Worm (Caenorhabditis elegans): Measurements from ENCODE around the gene Y46G5A.36.

Y46G5A.36 gene

DNA sequence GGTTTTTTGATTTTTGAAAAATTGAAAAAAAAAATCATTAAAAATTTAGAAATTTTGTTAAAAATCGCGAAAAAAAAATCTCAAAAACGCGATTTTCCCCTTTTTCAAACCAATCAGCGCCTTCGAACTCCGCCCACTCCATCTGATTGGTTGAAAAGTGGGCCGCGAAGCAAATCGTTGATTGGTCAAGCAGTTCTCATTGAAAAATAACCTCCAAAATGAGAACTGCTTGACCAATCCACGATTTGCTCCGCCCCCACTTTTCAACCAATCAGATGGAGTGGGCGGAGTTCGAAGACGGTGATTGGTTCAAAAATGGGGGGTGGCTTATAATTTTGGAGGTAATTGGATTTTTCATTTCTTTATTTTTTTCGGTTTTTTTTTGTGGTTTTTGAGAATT, 33.1 kb upstream of the Y46G5A.36 start:
- TF ChIP-seq egl-13 (tag; optimal IDR thresholded peaks at IDR 0.05) = no peak
- TF ChIP-seq ama-1 (optimal IDR thresholded peaks at IDR 0.05) = no peak
- no peak for TF ChIP-seq mdl-1 (tag; optimal IDR thresholded peaks at IDR 0.05)
- TF ChIP-seq mef-2 (tag; optimal IDR thresholded peaks at IDR 0.05) = no peak
- no peak for TF ChIP-seq C16A3.4 (tag; optimal IDR thresholded peaks at IDR 0.05)
- TF ChIP-seq zag-1 (tag; optimal IDR thresholded peaks at IDR 0.05) = no peak
- TF ChIP-seq nhr-19 (GFP tag; conservative IDR thresholded peaks at IDR 0.05) = no peak
- no peak for TF ChIP-seq nhr-84 (tag; optimal IDR thresholded peaks at IDR 0.05)

DNA sequence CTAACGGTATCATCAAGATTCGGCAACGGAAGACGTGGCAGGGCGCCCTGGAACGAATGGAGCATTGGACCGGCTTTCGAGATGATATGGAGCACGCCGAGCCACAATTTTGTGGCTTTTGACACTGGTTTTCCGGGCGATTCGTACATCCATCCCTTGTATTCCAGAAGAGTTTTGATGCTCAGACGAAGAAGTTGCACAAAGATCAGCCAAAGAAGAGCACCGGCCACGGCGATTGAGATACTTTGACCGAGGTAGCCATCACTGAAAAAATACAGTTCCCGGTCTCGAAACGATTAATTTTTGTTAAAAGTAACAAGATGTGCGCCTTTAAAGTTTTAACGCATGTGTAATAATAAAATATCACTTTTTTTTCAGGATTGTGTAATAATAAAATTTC, 28.3 kb upstream of the Y46G5A.36 start:
- TF ChIP-seq efl-1 (optimal IDR thresholded peaks at IDR 0.05) = no peak
- TF ChIP-seq efl-1 (GFP tag; optimal IDR thresholded peaks at IDR 0.05 in 1 of 2) = peak in 1 of 2 experiments; percentile 7
- TF ChIP-seq unc-62 (GFP tag; optimal IDR thresholded peaks at IDR 0.05) = no peak
- TF ChIP-seq unc-86 (tag; optimal IDR thresholded peaks at IDR 0.05) = no peak

DNA sequence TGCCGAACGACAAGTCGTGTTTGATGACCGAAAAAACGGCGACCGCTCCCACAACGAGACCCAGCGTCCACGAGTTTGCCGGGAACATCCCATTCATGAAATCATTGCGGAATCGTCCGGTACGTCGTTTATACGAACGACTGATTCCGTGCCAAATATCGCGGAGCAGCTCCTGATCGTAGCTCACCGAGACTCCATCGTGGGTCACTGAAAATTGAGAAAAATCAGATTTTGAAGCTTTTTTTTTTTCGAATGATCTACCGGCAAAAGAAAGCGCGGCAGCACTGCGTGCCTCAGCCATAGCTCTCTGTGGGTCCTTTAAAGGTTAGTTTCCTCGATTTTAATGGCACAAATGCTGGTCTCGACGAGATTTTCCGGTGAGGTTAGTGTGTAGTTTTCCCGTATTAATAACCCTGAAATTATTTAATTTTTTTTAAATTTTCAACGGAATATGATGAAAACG, 27.4 kb upstream of the Y46G5A.36 start, which contains the start of gene cpt-1:
Gene cpt-1 (minus strand): TSS at position 413 of the 463 bp plus-strand sequence.
- no peak for TF ChIP-seq nhr-11 (tag; optimal IDR thresholded peaks at IDR 0.05)
- TF ChIP-seq mef-2 (tag; optimal IDR thresholded peaks at IDR 0.05) = no peak
- TF ChIP-seq hlh-4 (tag; optimal IDR thresholded peaks at IDR 0.05) = no peak
- peak; percentile 1 for TF ChIP-seq nhr-71 (tag; optimal IDR thresholded peaks at IDR 0.05)
- peak; percentile 29 for TF ChIP-seq nhr-85 (tag)
- TF ChIP-seq elt-2 (tag; optimal IDR thresholded peaks at IDR 0.05) = peak; percentile 21
- no peak for TF ChIP-seq snpc-4 (tag; optimal IDR thresholded peaks at IDR 0.05)
- TF ChIP-seq nhr-84 (tag; optimal IDR thresholded peaks at IDR 0.05) = no peak
- no peak for TF ChIP-seq aha-1 (tag; optimal IDR thresholded peaks at IDR 0.05)
- TF ChIP-seq fkh-8 (tag; optimal IDR thresholded peaks at IDR 0.05) = no peak
- TF ChIP-seq alr-1 (tag; optimal IDR thresholded peaks at IDR 0.05; ENCODE audit: borderline replicate concordance) = no peak
- TF ChIP-seq ztf-4 (tag; optimal IDR thresholded peaks at IDR 0.05) = no peak

DNA sequence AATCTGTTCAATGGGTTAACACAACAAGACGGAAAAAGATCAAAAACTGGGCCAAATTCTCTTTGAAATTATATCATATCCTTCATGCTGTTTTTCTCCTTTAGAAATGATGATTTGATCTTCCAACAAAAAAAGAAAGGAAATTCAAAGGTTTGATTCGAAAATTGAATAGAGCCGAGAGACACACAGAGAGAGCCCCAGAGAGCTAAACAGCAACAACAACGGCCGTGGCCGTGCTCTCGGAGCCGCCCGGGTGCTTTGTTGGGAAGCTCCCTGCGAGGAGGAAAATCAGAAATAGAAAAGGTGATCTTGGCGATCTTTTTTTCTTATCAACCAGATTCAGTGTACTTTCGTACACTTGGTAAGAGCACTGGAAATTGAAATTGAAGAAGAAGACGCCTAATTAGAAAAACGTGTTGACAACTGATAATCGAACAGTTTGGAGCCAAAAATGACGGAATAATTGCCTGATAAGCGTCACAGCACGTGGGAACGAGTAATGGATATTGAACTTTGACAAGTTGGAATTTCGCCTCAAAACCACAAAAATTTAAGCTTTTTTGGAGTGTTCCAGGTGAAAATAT, 26.2 kb upstream of the Y46G5A.36 start:
- TF ChIP-seq lir-3 (tag; optimal IDR thresholded peaks at IDR 0.05; ENCODE audit: poor library complexity) (no peak), ama-1 (optimal IDR thresholded peaks at IDR 0.05) (no peak), nhr-71 (tag; optimal IDR thresholded peaks at IDR 0.05) (peak; percentile 13), nhr-12 (tag; optimal IDR thresholded peaks at IDR 0.05) (no peak), ceh-90 (tag; optimal IDR thresholded peaks at IDR 0.05) (no peak), efl-1 (optimal IDR thresholded peaks at IDR 0.05) (no peak), efl-1 (GFP tag; optimal IDR thresholded peaks at IDR 0.05 in 1 of 2) (peak in 1 of 2 experiments; percentile 15), C16A3.4 (tag; optimal IDR thresholded peaks at IDR 0.05) (no peak), pqm-1 (tag; optimal IDR thresholded peaks at IDR 0.05) (no peak), alr-1 (tag; optimal IDR thresholded peaks at IDR 0.05; ENCODE audit: borderline replicate concordance) (no peak), lin-15B (tag; optimal IDR thresholded peaks at IDR 0.05) (no peak), fkh-8 (tag; optimal IDR thresholded peaks at IDR 0.05) (no peak), skn-1 (tag; optimal IDR thresholded peaks at IDR 0.05) (no peak), vab-15 (tag; optimal IDR thresholded peaks at IDR 0.05) (no peak), fkh-10 (GFP tag; optimal IDR thresholded peaks at IDR 0.05) (peak; percentile 10), unc-86 (tag; optimal IDR thresholded peaks at IDR 0.05) (no peak), ztf-4 (tag; optimal IDR thresholded peaks at IDR 0.05) (no peak), nhr-19 (GFP tag; conservative IDR thresholded peaks at IDR 0.05) (no peak; the same call in 1 of the 2 replicates), C04F5.9 (tag; optimal IDR thresholded peaks at IDR 0.05) (no peak), ceh-82 (tag; optimal IDR thresholded peaks at IDR 0.05) (no peak), unc-62 (GFP tag; optimal IDR thresholded peaks at IDR 0.05) (no peak), lsy-2 (tag; optimal IDR thresholded peaks at IDR 0.05) (peak in 1 of 2 experiments; percentile 3), mep-1 (tag; optimal IDR thresholded peaks at IDR 0.05) (no peak), lin-35 (GFP tag; optimal IDR thresholded peaks at IDR 0.05) (peak in 1 of 2 experiments; percentile 2), efl-3 (GFP tag; optimal IDR thresholded peaks at IDR 0.05) (no peak), elt-2 (tag; optimal IDR thresholded peaks at IDR 0.05) (peak; percentile 63), nhr-90 (tag; optimal IDR thresholded peaks at IDR 0.05; ENCODE audit: poor library complexity) (no peak), nhr-47 (tag; optimal IDR thresholded peaks at IDR 0.05) (peak; percentile 32), ceh-63 (GFP tag; optimal IDR thresholded peaks at IDR 0.05) (no peak), lin-14 (GFP tag; optimal IDR thresholded peaks at IDR 0.05) (peak; percentile 52), rnt-1 (tag; optimal IDR thresholded peaks at IDR 0.05) (peak; percentile 20), fos-1 (tag; optimal IDR thresholded peaks at IDR 0.05) (no peak), lin-39 (tag; optimal IDR thresholded peaks at IDR 0.05) (no peak)
